Fruit fly (Drosophila melanogaster) whole organism, embryonic: ENCODE results near the gene Ctr9.
A peak's percentile ranks its signal among the peaks of the same experiment; 100 is the strongest.

Experiments
- Aef1 ChIP-seq: fragments of 200-800 bp; sonication (Bioruptor generic); IDR thresholded peaks from 3 replicates; pipeline ENCODE4 v1.3.6; 2022; ENCODE audit warnings: missing biosample characterization, missing genetic modification characterization
- Bgb ChIP-seq: fragments of 200-800 bp; sonication (Bioruptor generic); IDR thresholded peaks from 2 replicates; pipeline ENCODE4 v1.3.6; 2022; ENCODE audit warnings: missing biosample characterization, missing genetic modification characterization; ENCODE audit not compliant: partially characterized antibody
- CG11504 ChIP-seq: fragments of 200-800 bp; sonication (Bioruptor generic); optimal IDR thresholded peaks from 3 replicates; lab custom pipeline; 2019; ENCODE audit warnings: missing biosample characterization, mild to moderate bottlenecking, missing genetic modification characterization, moderate library complexity
- CG12659 ChIP-seq: fragments of 200-800 bp; sonication (Bioruptor generic); optimal IDR thresholded peaks from 3 replicates; lab custom pipeline; 2017; ENCODE audit warnings: mild to moderate bottlenecking, missing biosample characterization, missing genetic modification reagents, missing genetic modification characterization
- CG15514 ChIP-seq: fragments of 200-800 bp; sonication (Bioruptor generic); optimal IDR thresholded peaks from 3 replicates; lab custom pipeline; 2017; ENCODE audit warnings: missing biosample characterization, missing genetic modification characterization, mild to moderate bottlenecking, moderate library complexity, missing genetic modification reagents
- CG16815 ChIP-seq: fragments of 200-800 bp; sonication (Bioruptor generic); optimal IDR thresholded peaks from 3 replicates; lab custom pipeline; 2017; ENCODE audit warnings: missing biosample characterization, mild to moderate bottlenecking, missing genetic modification characterization
- CG17359 ChIP-seq: fragments of 200-800 bp; sonication (Bioruptor generic); optimal IDR thresholded peaks from 3 replicates; lab custom pipeline; 2018; ENCODE audit warnings: missing biosample characterization, mild to moderate bottlenecking, missing genetic modification characterization, moderate library complexity
- CG17361 ChIP-seq: fragments of 200-800 bp; sonication (Bioruptor generic); IDR thresholded peaks from 3 replicates; pipeline ENCODE4 v1.3.6; 2022; ENCODE audit warnings: missing biosample characterization, missing genetic modification characterization
- CG17612 ChIP-seq: fragments of 200-800 bp; sonication (Bioruptor generic); IDR thresholded peaks from 2 replicates; pipeline ENCODE4 v1.3.6; 2022; ENCODE audit warnings: missing biosample characterization, missing genetic modification characterization
- CG2202 ChIP-seq: fragments of 200-800 bp; sonication (Bioruptor generic); optimal IDR thresholded peaks from 2 replicates; lab custom pipeline; 2018; ENCODE audit warnings: missing biosample characterization, mild to moderate bottlenecking, missing genetic modification characterization
- CG3726 ChIP-seq: fragments of 200-800 bp; sonication (Bioruptor generic); IDR thresholded peaks from 3 replicates; pipeline ENCODE4, ENCODE4 v1.3.6; 2022; ENCODE audit warnings: missing biosample characterization, missing genetic modification characterization
- CG4854 ChIP-seq: fragments of 200-800 bp; sonication (Bioruptor generic); optimal IDR thresholded peaks from 2 replicates; lab custom pipeline; 2016; ENCODE audit warnings: missing biosample characterization, missing genetic modification characterization, inconsistent platforms
- CG6654 ChIP-seq: fragments of 200-800 bp; sonication (Bioruptor generic); optimal IDR thresholded peaks from 2 replicates; lab custom pipeline; 2017; ENCODE audit warnings: missing biosample characterization, mild to moderate bottlenecking, missing genetic modification characterization
- CG6683 ChIP-seq: fragments of 200-800 bp; sonication (Bioruptor generic); optimal IDR thresholded peaks from 2 replicates; lab custom pipeline; 2017; ENCODE audit warnings: missing biosample characterization, mild to moderate bottlenecking, missing genetic modification characterization, missing genetic modification reagents
- CG6791 ChIP-seq: fragments of 200-800 bp; sonication (Bioruptor generic); IDR thresholded peaks from 3 replicates; pipeline ENCODE4 v1.3.6; 2022; ENCODE audit warnings: missing biosample characterization, missing genetic modification characterization; ENCODE audit not compliant: partially characterized antibody
- CG7745 ChIP-seq: fragments of 200-800 bp; sonication (Bioruptor generic); optimal IDR thresholded peaks from 2 replicates; lab custom pipeline; 2018; ENCODE audit warnings: missing biosample characterization, mild to moderate bottlenecking, missing genetic modification characterization, moderate library complexity
- CG7786 ChIP-seq: fragments of 200-800 bp; sonication (Bioruptor generic); optimal IDR thresholded peaks from 2 replicates; lab custom pipeline; 2016; ENCODE audit warnings: missing biosample characterization, missing genetic modification characterization
- CG8089 ChIP-seq: fragments of 200-800 bp; sonication (Bioruptor generic); optimal IDR thresholded peaks from 3 replicates; lab custom pipeline; 2016; ENCODE audit warnings: missing biosample characterization, missing genetic modification characterization
- CG8290 ChIP-seq, 3 experiments: fragments of 200-800 bp; sonication (Bioruptor generic); optimal IDR thresholded peaks; 2 replicates each; lab custom pipeline; 2016 to 2019; ENCODE audit warnings: missing biosample characterization in 3 of 3, missing genetic modification characterization in 3 of 3, mild to moderate bottlenecking in 2 of 3, moderate library complexity in 1 of 3
- CG9609 ChIP-seq: fragments of 200-800 bp; sonication (Bioruptor generic); optimal IDR thresholded peaks from 3 replicates; lab custom pipeline; 2016; ENCODE audit warnings: missing biosample characterization, missing genetic modification characterization
- CoRest ChIP-seq: fragments of 200-800 bp; sonication (Bioruptor generic); optimal IDR thresholded peaks from 3 replicates; lab custom pipeline; 2018; ENCODE audit warnings: missing biosample characterization, mild to moderate bottlenecking, missing genetic modification characterization, moderate library complexity
- Dek ChIP-seq: fragments of 200-800 bp; sonication (Bioruptor generic); optimal IDR thresholded peaks from 3 replicates; lab custom pipeline; 2019; ENCODE audit warnings: missing biosample characterization, mild to moderate bottlenecking, missing genetic modification characterization, moderate library complexity
- Dip2 ChIP-seq: fragments of 200-800 bp; sonication (Bioruptor generic); IDR thresholded peaks from 2 replicates; pipeline ENCODE4 v1.3.6; 2022; ENCODE audit warnings: missing biosample characterization, missing genetic modification characterization
- Drgx ChIP-seq: fragments of 200-800 bp; sonication (Bioruptor generic); IDR thresholded peaks from 2 replicates; pipeline ENCODE4 v1.3.6; 2022; ENCODE audit warnings: missing biosample characterization, missing genetic modification characterization
- Elba2 ChIP-seq: fragments of 200-800 bp; sonication (Bioruptor generic); optimal IDR thresholded peaks from 3 replicates; lab custom pipeline; 2016; ENCODE audit warnings: missing biosample characterization, missing genetic modification characterization
- H2.0 ChIP-seq: fragments of 200-800 bp; sonication (Bioruptor generic); IDR thresholded peaks from 2 replicates; pipeline ENCODE4 v1.3.6; 2022; ENCODE audit warnings: missing biosample characterization, missing genetic modification characterization
- Hmr ChIP-seq: fragments of 200-800 bp; sonication (Bioruptor generic); optimal IDR thresholded peaks from 3 replicates; lab custom pipeline; 2017; ENCODE audit warnings: mild to moderate bottlenecking, missing biosample characterization, missing genetic modification reagents, missing genetic modification characterization
- Jarid2 ChIP-seq: fragments of 200-800 bp; sonication (Bioruptor generic); optimal IDR thresholded peaks from 3 replicates; lab custom pipeline; 2017; ENCODE audit warnings: mild to moderate bottlenecking, missing biosample characterization, missing genetic modification reagents, missing genetic modification characterization
- NFAT ChIP-seq: fragments of 200-800 bp; sonication (Bioruptor generic); IDR thresholded peaks from 2 replicates; pipeline ENCODE4 v1.3.6; 2022; ENCODE audit warnings: missing biosample characterization, missing genetic modification characterization
- NK7.1 ChIP-seq: fragments of 200-800 bp; sonication (Bioruptor generic); optimal IDR thresholded peaks from 3 replicates; lab custom pipeline; 2016; ENCODE audit warnings: missing biosample characterization, missing genetic modification characterization
- Oli ChIP-seq: fragments of 200-800 bp; sonication (Bioruptor generic); optimal IDR thresholded peaks from 2 replicates; lab custom pipeline; 2018; ENCODE audit warnings: missing biosample characterization, mild to moderate bottlenecking, missing genetic modification characterization, moderate library complexity
- TFAM ChIP-seq: fragments of 200-800 bp; sonication (Bioruptor generic); optimal IDR thresholded peaks from 2 replicates; lab custom pipeline; 2017; ENCODE audit warnings: missing biosample characterization, missing genetic modification characterization, inconsistent platforms
- ato ChIP-seq: fragments of 200-800 bp; sonication (Bioruptor generic); IDR thresholded peaks from 2 replicates; pipeline ENCODE4 v1.3.6; 2022; ENCODE audit warnings: missing biosample characterization, missing genetic modification characterization; ENCODE audit not compliant: partially characterized antibody
- bigmax ChIP-seq: fragments of 200-800 bp; sonication (Bioruptor generic); optimal IDR thresholded peaks from 2 replicates; lab custom pipeline; 2018; ENCODE audit warnings: missing biosample characterization, mild to moderate bottlenecking, missing genetic modification characterization
- crc ChIP-seq: fragments of 200-800 bp; sonication (Bioruptor generic); optimal IDR thresholded peaks from 2 replicates; lab custom pipeline; 2016; ENCODE audit warnings: missing biosample characterization, missing genetic modification characterization
- dimm ChIP-seq: fragments of 200-800 bp; sonication (Bioruptor generic); IDR thresholded peaks from 2 replicates; pipeline ENCODE4 v1.3.6; 2022; ENCODE audit warnings: missing biosample characterization, missing genetic modification characterization
- disco-r ChIP-seq: fragments of 200-800 bp; sonication (Bioruptor generic); optimal IDR thresholded peaks from 2 replicates; lab custom pipeline; 2016; ENCODE audit warnings: missing biosample characterization, missing genetic modification characterization
- en ChIP-seq: fragments of 200-800 bp; sonication (Bioruptor generic); optimal IDR thresholded peaks from 2 replicates; lab custom pipeline; 2016; ENCODE audit warnings: missing biosample characterization, missing genetic modification characterization
- esg ChIP-seq: fragments of 200-800 bp; sonication (Bioruptor generic); conservative IDR thresholded peaks from 2 replicates; pipeline ENCODE4 v1.3.6; 2022; ENCODE audit warnings: missing biosample characterization, missing genetic modification characterization
- mld ChIP-seq: fragments of 200-800 bp; sonication (Bioruptor generic); IDR thresholded peaks from 3 replicates; pipeline ENCODE4 v1.3.6; 2022; ENCODE audit warnings: missing biosample characterization, missing genetic modification characterization; ENCODE audit not compliant: partially characterized antibody
- nau ChIP-seq: fragments of 200-800 bp; sonication (Bioruptor generic); optimal IDR thresholded peaks from 3 replicates; lab custom pipeline; 2017; ENCODE audit warnings: missing biosample characterization, mild to moderate bottlenecking, missing genetic modification characterization, missing genetic modification reagents
- nerfin-2 ChIP-seq: fragments of 200-800 bp; sonication (Bioruptor generic); IDR thresholded peaks from 2 replicates; pipeline ENCODE4 v1.3.6; 2022; ENCODE audit warnings: missing biosample characterization, missing genetic modification characterization; ENCODE audit not compliant: partially characterized antibody
- onecut ChIP-seq: fragments of 200-800 bp; sonication (Bioruptor generic); IDR thresholded peaks from 2 replicates; pipeline ENCODE4 v1.3.6; 2022; ENCODE audit warnings: missing biosample characterization, missing genetic modification characterization
- pan ChIP-seq, 4 experiments: fragments of >200 bp in 3 of 4; fragments of 200-800 bp in 1 of 4; sonication (Bioruptor generic) in 1 of 4; optimal IDR thresholded peaks in 3 of 4; IDR thresholded peaks in 1 of 4; 2 replicates each; pipeline versions ENCODE4 v1.3.6 to Lab custom; 2017 to 2022; ENCODE audit warnings: missing biosample characterization in 2 of 4, missing genetic modification characterization in 2 of 4, mixed read lengths in 1 of 4
- psq ChIP-seq: fragments of 200-800 bp; sonication (Bioruptor generic); optimal IDR thresholded peaks from 2 replicates; lab custom pipeline; 2017; ENCODE audit warnings: missing biosample characterization, missing genetic modification characterization
- pum ChIP-seq: fragments of 200-800 bp; sonication (Bioruptor generic); optimal IDR thresholded peaks from 2 replicates; lab custom pipeline; 2016; ENCODE audit warnings: missing biosample characterization, missing genetic modification characterization
- ssp ChIP-seq: fragments of 200-800 bp; sonication (Bioruptor generic); IDR thresholded peaks from 2 replicates; pipeline ENCODE4 v1.3.6; 2022; ENCODE audit warnings: missing biosample characterization, missing genetic modification characterization
- tgo ChIP-seq: fragments of 200-800 bp; sonication (Bioruptor generic); IDR thresholded peaks from 3 replicates; pipeline ENCODE4 v1.3.6; 2022; ENCODE audit warnings: missing biosample characterization, missing genetic modification characterization

The Ctr9 gene

DNA sequence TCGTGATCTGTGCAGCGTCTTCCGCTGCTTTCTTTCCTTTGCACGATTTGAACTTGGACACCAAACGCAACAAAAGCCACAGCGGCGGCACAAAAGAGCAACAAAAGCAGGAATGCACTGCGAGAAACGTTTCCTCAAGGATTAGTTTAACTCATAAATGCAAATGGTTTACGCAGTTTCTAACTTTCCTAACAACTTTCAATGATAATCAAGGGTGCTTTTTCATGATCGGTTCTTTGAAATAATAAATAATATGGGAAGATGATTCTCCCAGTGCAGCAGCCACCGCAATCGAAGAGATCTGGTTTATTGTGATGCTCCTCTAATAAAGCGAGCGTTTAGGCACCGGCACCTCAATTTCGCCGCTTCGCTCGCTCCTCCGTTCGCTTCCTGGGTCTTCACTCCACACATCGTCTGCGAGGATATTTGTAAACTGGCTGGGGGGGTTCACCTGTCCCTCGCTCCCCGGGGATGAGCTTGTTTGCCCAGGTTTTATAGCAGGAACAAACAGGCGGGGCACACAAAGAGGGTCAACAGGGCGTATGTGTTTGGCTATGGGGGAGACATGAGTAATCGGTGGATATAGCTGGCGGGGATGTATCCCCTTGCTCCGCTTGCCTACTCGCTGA, 12.2 kb downstream of the Ctr9 start (continued):
- TF ChIP-seq Aef1 (GFP tag; lab: Robert Waterston, UW) (peak; percentile 64), esg (peak; percentile 74), CoRest (tag; lab: Kevin White, UChicago) (peak; percentile 65), CG12659 (peak; percentile 74), CG17359 (tag; lab: Kevin White, UChicago) (peak; percentile 92), CG8089 (GFP tag; lab: Kevin White, UChicago) (peak; percentile 61), Drgx (peak; percentile 89), Dek (peak; percentile 55), CG11504 (tag; lab: Kevin White, UChicago) (peak; percentile 89), CG6791 (0 out of 3 replicates have a peak, but pooled peaks have one; percentile 37), NK7.1 (GFP tag; lab: Kevin White, UChicago) (peak; percentile 25), mld (no peak), TFAM (GFP tag; lab: Kevin White, UChicago) (no peak), ato (no peak), Oli (tag; lab: Kevin White, UChicago) (peak; percentile 81), psq (GFP tag; lab: Kevin White, UChicago) (no peak), pum (peak; percentile 69), CG8290 (GFP tag; optimal IDR thresholded peaks at IDR 0.05; lab: Kevin White, UChicago) (peak; percentile 14), CG8290 (tag; optimal IDR thresholded peaks at IDR 0.05; lab: Kevin White, UChicago) (peak in 1 of 2 experiments; percentile 71), Hmr (no peak), H2.0 (GFP tag; lab: Robert Waterston, UW) (peak; percentile 76), Bgb (GFP tag; lab: Robert Waterston, UW) (no peak), CG15514 (GFP tag; lab: Kevin White, UChicago) (peak; percentile 19), CG7745 (tag; lab: Kevin White, UChicago) (no peak), disco-r (GFP tag; lab: Kevin White, UChicago) (no peak), bigmax (GFP tag; lab: Kevin White, UChicago) (no peak), CG9609 (peak; percentile 64), CG7786 (peak; percentile 52), CG6683 (GFP tag; lab: Kevin White, UChicago) (peak; percentile 11), CG17361 (GFP tag; lab: Robert Waterston, UW) (peak; percentile 79), en (peak; percentile 49), nerfin-2 (GFP tag; lab: Robert Waterston, UW) (no peak), Jarid2 (GFP tag; lab: Kevin White, UChicago) (peak; percentile 7), CG2202 (tag; lab: Kevin White, UChicago) (peak; percentile 43), nau (GFP tag; lab: Kevin White, UChicago) (no peak), CG4854 (peak; percentile 13), ssp (peak; percentile 67), CG6654 (GFP tag; lab: Kevin White, UChicago) (peak; percentile 51), tgo (GFP tag; lab: Robert Waterston, UW) (peak; percentile 79), Dip2 (GFP tag; lab: Robert Waterston, UW) (no peak), crc (peak; percentile 2), pan (optimal IDR thresholded peaks at IDR 0.05; lab: Kevin White, UChicago) (no peak), pan (GFP tag; optimal IDR thresholded peaks at IDR 0.05 in 1 of 2, IDR thresholded peaks at IDR 0.05 in 1 of 2) (peak in 1 of 2 experiments; percentile 82), NFAT (GFP tag; lab: Robert Waterston, UW) (no peak), dimm (GFP tag; lab: Robert Waterston, UW) (peak; percentile 74), CG3726 (GFP tag; lab: Robert Waterston, UW) (peak; percentile 30; the same call in 2 of the 3 replicates), CG16815 (GFP tag; lab: Kevin White, UChicago) (peak; percentile 32), CG17612 (GFP tag; lab: Robert Waterston, UW) (no peak; the same call in 1 of the 2 replicates), Elba2 (no peak), onecut (peak; percentile 80)
